Fruit fly (Drosophila melanogaster) whole organism, embryonic: Measurements from ENCODE around the gene Dlc90F.

Experiments
- CG10462 ChIP-seq: fragments of 200-800 bp; sonication (Bioruptor generic); optimal IDR thresholded peaks from 2 replicates; lab custom pipeline; 2016; ENCODE audit warnings: missing biosample characterization, missing genetic modification characterization
- CG6791 ChIP-seq: fragments of 200-800 bp; sonication (Bioruptor generic); IDR thresholded peaks from 3 replicates; pipeline ENCODE4 v1.3.6; 2022; ENCODE audit warnings: missing biosample characterization, missing genetic modification characterization; ENCODE audit not compliant: partially characterized antibody
- Camta ChIP-seq: fragments of 200-800 bp; sonication (Bioruptor generic); optimal IDR thresholded peaks from 2 replicates; lab custom pipeline; 2016; ENCODE audit warnings: missing biosample characterization, missing genetic modification characterization
- Sin3A ChIP-seq: fragments of >200 bp; optimal IDR thresholded peaks from 2 replicates; lab custom pipeline; 2018
- dm ChIP-seq: fragments of 200-800 bp; sonication (Bioruptor generic); optimal IDR thresholded peaks from 3 replicates; lab custom pipeline; 2016; ENCODE audit warnings: missing biosample characterization, missing genetic modification characterization
- usp ChIP-seq: fragments of >200 bp; optimal IDR thresholded peaks from 2 replicates; lab custom pipeline; 2017; ENCODE audit warnings: missing biosample characterization, missing genetic modification characterization
- wek ChIP-seq: fragments of 200-800 bp; sonication (Bioruptor generic); optimal IDR thresholded peaks from 3 replicates; lab custom pipeline; 2018; ENCODE audit warnings: missing biosample characterization, mild to moderate bottlenecking, missing genetic modification characterization, moderate library complexity

DNA sequence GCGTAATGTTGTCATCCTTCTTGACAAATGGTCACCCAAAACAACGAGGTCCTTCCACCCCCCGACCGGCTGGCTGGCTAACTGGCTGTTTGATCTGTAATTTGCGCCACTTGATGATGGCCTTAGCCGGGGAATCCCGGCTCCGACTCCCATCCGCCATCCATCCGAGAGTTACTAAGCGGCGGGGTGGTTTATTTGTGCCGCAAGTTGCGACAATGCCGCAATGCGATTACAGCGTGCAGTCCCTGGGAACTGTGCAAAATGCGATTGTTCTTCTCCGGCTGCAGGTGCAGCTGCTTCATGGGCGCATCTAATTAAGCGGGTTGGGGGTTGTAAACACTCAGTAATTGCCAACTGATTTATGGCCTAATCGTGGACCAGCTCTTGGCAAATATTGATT, 39.0 kb upstream of the Dlc90F start:
- TF ChIP-seq Sin3A (lab: Kevin White, UChicago) (no peak), usp (GFP tag; lab: Kevin White, UChicago) (no peak), wek (no peak), CG10462 (GFP tag; lab: Kevin White, UChicago) (no peak), Camta (GFP tag; lab: Kevin White, UChicago) (no peak), dm (GFP tag; lab: Kevin White, UChicago) (no peak), CG6791 (GFP tag; lab: Robert Waterston, UW) (no peak)
